Worm (Caenorhabditis elegans) whole organism, young adult: ENCODE measurements around the gene T07A5.7.

ENCODE experiments used
- B0261.1 ChIP-seq: sonication (generic microtip); optimal IDR thresholded peaks from 2 replicates; lab custom pipeline; 2016; ENCODE audit warnings: mild to moderate bottlenecking, missing genetic modification characterization, moderate library complexity, missing compliant biosample characterization
- B0336.3 ChIP-seq: fragments of 200-800 bp; sonication (Bioruptor generic); IDR thresholded peaks from 2 replicates; pipeline ENCODE4 v1.3.6; 2022; ENCODE audit warnings: missing genetic modification characterization, missing compliant biosample characterization
- D2030.7 ChIP-seq: fragments of 200-800 bp; sonication (Bioruptor generic); IDR thresholded peaks from 2 replicates; pipeline ENCODE4 v1.3.6; 2022; ENCODE audit warnings: missing genetic modification reagents, missing genetic modification characterization, missing compliant biosample characterization
- F33H1.4 ChIP-seq: fragments of 200-800 bp; sonication (Bioruptor generic); IDR thresholded peaks from 2 replicates; pipeline ENCODE4 v1.3.6; 2022; ENCODE audit warnings: missing genetic modification reagents, missing genetic modification characterization, missing compliant biosample characterization
- F39B2.1 ChIP-seq: fragments of 200-800 bp; sonication (Bioruptor generic); IDR thresholded peaks from 2 replicates; pipeline ENCODE4 v1.3.6; 2022; ENCODE audit warnings: missing genetic modification reagents, missing genetic modification characterization, missing compliant biosample characterization
- F57C9.4 ChIP-seq: sonication (generic microtip); optimal IDR thresholded peaks from 2 replicates; lab custom pipeline; 2017; ENCODE audit warnings: mild to moderate bottlenecking, missing genetic modification characterization, missing compliant biosample characterization
- K11D2.4 ChIP-seq: fragments of 200-800 bp; sonication (Bioruptor generic); IDR thresholded peaks from 2 replicates; pipeline ENCODE4 v1.3.6; 2022; ENCODE audit warnings: missing genetic modification reagents, missing genetic modification characterization, missing compliant biosample characterization
- Y79H2A.3 ChIP-seq: fragments of 200-800 bp; sonication (Bioruptor generic); conservative IDR thresholded peaks from 2 replicates; pipeline ENCODE4 v1.3.6; 2022; ENCODE audit warnings: missing genetic modification reagents, missing genetic modification characterization, missing compliant biosample characterization
- aptf-2 ChIP-seq: fragments of 200-800 bp; sonication (Bioruptor generic); conservative IDR thresholded peaks from 2 replicates; pipeline ENCODE4 v1.3.6; 2022; ENCODE audit warnings: missing genetic modification reagents, missing genetic modification characterization, missing compliant biosample characterization
- aptf-3 ChIP-seq: fragments of 200-800 bp; sonication (Bioruptor generic); IDR thresholded peaks from 2 replicates; pipeline ENCODE4 v1.3.6; 2022; ENCODE audit warnings: missing genetic modification characterization, missing compliant biosample characterization
- attf-3 ChIP-seq: fragments of 200-800 bp; sonication (Bioruptor generic); conservative IDR thresholded peaks from 2 replicates; pipeline ENCODE4 v1.3.6; 2022; ENCODE audit warnings: missing genetic modification reagents, missing genetic modification characterization, missing compliant biosample characterization
- attf-5 ChIP-seq: fragments of 200-800 bp; sonication (Bioruptor generic); optimal IDR thresholded peaks from 2 replicates; lab custom pipeline; 2018; ENCODE audit warnings: mild to moderate bottlenecking, missing genetic modification characterization, missing compliant biosample characterization
- bed-1 ChIP-seq: fragments of 200-800 bp; sonication (Bioruptor generic); IDR thresholded peaks from 2 replicates; pipeline ENCODE4 v1.3.6; 2022; ENCODE audit warnings: missing genetic modification reagents, missing genetic modification characterization, missing compliant biosample characterization
- bed-2 ChIP-seq: fragments of 200-800 bp; sonication (Bioruptor generic); IDR thresholded peaks from 2 replicates; pipeline ENCODE4 v1.3.6; 2022; ENCODE audit warnings: missing genetic modification reagents, missing genetic modification characterization, missing compliant biosample characterization
- cebp-1 ChIP-seq, 2 experiments: fragments of 200-800 bp in 1 of 2; sonication (Bioruptor generic) in 1 of 2; sonication (generic microtip) in 1 of 2; IDR thresholded peaks in 1 of 2; optimal IDR thresholded peaks in 1 of 2; 2 replicates each; pipeline versions ENCODE4 v1.3.6 to Lab custom; 2017 to 2022; ENCODE audit warnings: missing compliant biosample characterization in 2 of 2, missing genetic modification characterization in 2 of 2, mild to moderate bottlenecking in 1 of 2, missing genetic modification reagents in 1 of 2, moderate library complexity in 1 of 2
- ceh-27 ChIP-seq: fragments of 200-800 bp; sonication (Bioruptor generic); optimal IDR thresholded peaks from 2 replicates; lab custom pipeline; 2018; ENCODE audit warnings: mild to moderate bottlenecking, missing genetic modification characterization, moderate library complexity, missing compliant biosample characterization
- ceh-40 ChIP-seq: fragments of 200-800 bp; sonication (Bioruptor generic); IDR thresholded peaks from 2 replicates; pipeline ENCODE4 v1.3.6; 2022; ENCODE audit warnings: missing genetic modification characterization, missing compliant biosample characterization
- ceh-58 ChIP-seq: fragments of 200-800 bp; sonication (Bioruptor generic); IDR thresholded peaks from 2 replicates; pipeline ENCODE4 v1.3.6; 2022; ENCODE audit warnings: missing genetic modification characterization, missing compliant biosample characterization
- chd-7 ChIP-seq: sonication (generic microtip); optimal IDR thresholded peaks from 2 replicates; lab custom pipeline; 2016; ENCODE audit warnings: mild to moderate bottlenecking, missing genetic modification characterization, moderate library complexity, missing compliant biosample characterization
- die-1 ChIP-seq: sonication (generic microtip); optimal IDR thresholded peaks from 2 replicates; lab custom pipeline; 2016; ENCODE audit warnings: missing genotype, mild to moderate bottlenecking, missing genetic modification characterization, missing compliant biosample characterization
- dox-1 ChIP-seq: fragments of 200-800 bp; sonication (Bioruptor generic); IDR thresholded peaks from 2 replicates; pipeline ENCODE4 v1.3.6; 2022; ENCODE audit warnings: missing genetic modification reagents, missing genetic modification characterization, missing compliant biosample characterization
- dpl-1 ChIP-seq: fragments of 150-350 bp; optimal IDR thresholded peaks from 2 replicates; lab custom pipeline; 2014; ENCODE audit warnings: missing biosample characterization, missing genetic modification reagents, missing genetic modification characterization
- gei-17 ChIP-seq: fragments of 200-800 bp; sonication (Bioruptor generic); optimal IDR thresholded peaks from 2 replicates; lab custom pipeline; 2018; ENCODE audit warnings: mild to moderate bottlenecking, missing genetic modification characterization, missing compliant biosample characterization
- hmg-1.2 ChIP-seq: fragments of 200-800 bp; sonication (Bioruptor generic); IDR thresholded peaks from 2 replicates; pipeline ENCODE4 v1.3.6; 2022; ENCODE audit warnings: missing genetic modification reagents, missing genetic modification characterization, missing compliant biosample characterization
- let-607 ChIP-seq, 2 experiments: fragments of 200-800 bp in 1 of 2; sonication (Bioruptor generic) in 1 of 2; sonication (generic microtip) in 1 of 2; optimal IDR thresholded peaks; 2 replicates each; lab custom pipeline; 2016 to 2018; ENCODE audit warnings: mild to moderate bottlenecking in 2 of 2, missing compliant biosample characterization in 2 of 2, missing genetic modification characterization in 2 of 2, moderate library complexity in 2 of 2, missing genotype in 1 of 2
- lin-35 ChIP-seq, 3 experiments: fragments of 150-350 bp in 2 of 3; sonication (generic microtip) in 1 of 3; optimal IDR thresholded peaks; 2 replicates each; lab custom pipeline; 2014 to 2018; ENCODE audit warnings: missing biosample characterization in 3 of 3, missing genetic modification characterization in 3 of 3, missing genetic modification reagents in 3 of 3
- lin-40 ChIP-seq: sonication (generic microtip); optimal IDR thresholded peaks from 2 replicates; lab custom pipeline; 2016; ENCODE audit warnings: missing genetic modification characterization, mild to moderate bottlenecking, missing compliant biosample characterization, missing genotype, missing genetic modification reagents
- lir-1 ChIP-seq: fragments of 200-800 bp; sonication (Bioruptor generic); conservative IDR thresholded peaks from 2 replicates; pipeline ENCODE4 v1.3.6; 2022; ENCODE audit warnings: missing genetic modification reagents, missing genetic modification characterization, missing compliant biosample characterization
- lsl-1 ChIP-seq: fragments of 200-800 bp; sonication (Bioruptor generic); optimal IDR thresholded peaks from 2 replicates; lab custom pipeline; 2018; ENCODE audit warnings: mild to moderate bottlenecking, missing genetic modification characterization, moderate library complexity, missing compliant biosample characterization
- madf-6 ChIP-seq: fragments of 200-800 bp; sonication (Bioruptor generic); IDR thresholded peaks from 2 replicates; pipeline ENCODE4 v1.3.6; 2022; ENCODE audit warnings: missing genetic modification reagents, missing genetic modification characterization, missing compliant biosample characterization
- mes-4 ChIP-seq: sonication (generic microtip); optimal IDR thresholded peaks from 2 replicates; lab custom pipeline; 2016; ENCODE audit warnings: missing genotype, missing genetic modification characterization, missing compliant biosample characterization
- nfyb-1 ChIP-seq: fragments of 200-800 bp; sonication (Bioruptor generic); IDR thresholded peaks from 2 replicates; pipeline ENCODE4 v1.3.6; 2022; ENCODE audit warnings: missing genetic modification reagents, missing genetic modification characterization, missing compliant biosample characterization
- nhr-80 ChIP-seq: sonication (generic microtip); optimal IDR thresholded peaks from 2 replicates; lab custom pipeline; 2016; ENCODE audit warnings: missing genetic modification characterization, missing compliant biosample characterization
- nhr-90 ChIP-seq: sonication (generic microtip); optimal IDR thresholded peaks from 2 replicates; lab custom pipeline; 2016; ENCODE audit warnings: missing genotype, mild to moderate bottlenecking, missing genetic modification characterization, missing compliant biosample characterization
- rcor-1 ChIP-seq: fragments of 200-800 bp; sonication (Bioruptor generic); IDR thresholded peaks from 2 replicates; pipeline ENCODE4 v1.3.6; 2022; ENCODE audit warnings: missing genetic modification reagents, missing genetic modification characterization, missing compliant biosample characterization
- snpc-4 ChIP-seq, 5 experiments: fragments of 150-350 bp in 1 of 5; sonication (generic microtip) in 4 of 5; optimal IDR thresholded peaks; 2 replicates each; lab custom pipeline; 2014 to 2018; ENCODE audit warnings: missing genetic modification characterization in 5 of 5, missing biosample characterization in 3 of 5, antibody characterized with exemption in 2 of 5, mild to moderate bottlenecking in 2 of 5, missing compliant biosample characterization in 2 of 5, missing genotype in 2 of 5, moderate library complexity in 2 of 5, missing genetic modification reagents in 1 of 5
- somi-1 ChIP-seq: fragments of 200-800 bp; sonication (Bioruptor generic); optimal IDR thresholded peaks from 2 replicates; lab custom pipeline; 2018; ENCODE audit warnings: mild to moderate bottlenecking, missing genetic modification characterization, missing compliant biosample characterization
- sptf-2 ChIP-seq: fragments of 200-800 bp; sonication (Bioruptor generic); optimal IDR thresholded peaks from 2 replicates; lab custom pipeline; 2018; ENCODE audit warnings: mild to moderate bottlenecking, missing genetic modification characterization, missing compliant biosample characterization
- tbx-9 ChIP-seq: sonication (generic microtip); optimal IDR thresholded peaks from 2 replicates; lab custom pipeline; 2016; ENCODE audit warnings: borderline replicate concordance, missing genetic modification characterization, inconsistent platforms, missing compliant biosample characterization
- tlf-1 ChIP-seq: fragments of 200-800 bp; sonication (Bioruptor generic); optimal IDR thresholded peaks from 2 replicates; lab custom pipeline; 2018; ENCODE audit warnings: mild to moderate bottlenecking, missing genetic modification characterization, missing compliant biosample characterization
- unc-62 ChIP-seq: fragments of 150-350 bp; optimal IDR thresholded peaks from 2 replicates; lab custom pipeline; 2014; ENCODE audit warnings: missing biosample characterization, missing genetic modification reagents, missing genetic modification characterization
- ztf-28 ChIP-seq: fragments of 200-800 bp; sonication (Bioruptor generic); IDR thresholded peaks from 2 replicates; pipeline ENCODE4 v1.3.6; 2022; ENCODE audit warnings: missing genetic modification reagents, missing genetic modification characterization, missing compliant biosample characterization

T07A5.7 gene

DNA sequence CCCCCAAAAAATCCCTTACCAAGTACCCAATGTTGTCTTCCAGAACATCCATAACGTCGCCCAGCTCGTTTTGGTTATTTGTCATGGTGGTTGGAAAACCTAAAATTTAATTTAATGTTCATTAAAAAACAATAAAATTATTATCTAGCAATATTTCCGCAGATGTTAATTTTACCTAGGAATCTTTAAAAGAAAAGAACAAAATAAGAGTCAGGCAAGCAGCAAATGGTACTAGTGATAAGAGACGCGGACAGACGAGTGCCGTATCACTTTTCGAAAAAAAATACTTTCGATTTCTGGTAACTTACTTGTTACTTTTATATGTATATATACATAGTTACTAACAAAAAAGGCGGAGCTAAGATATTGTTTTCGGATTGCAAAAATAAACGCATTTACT, at the start of gene T07A5.7:
TSS of gene T07A5.7 (minus strand) at position 101 of the 400 bp plus-strand sequence.
- TF ChIP-seq unc-62 = no peak
- TF ChIP-seq nhr-90 = no peak
- TF ChIP-seq bed-1 = no peak
- no peak for TF ChIP-seq somi-1
- no peak for TF ChIP-seq ceh-58 (GFP tag; lab: Robert Waterston, UW)
- TF ChIP-seq sptf-2 (GFP tag; lab: Kevin White, UChicago) = no peak
- TF ChIP-seq mes-4 (tag; lab: Kevin White, UChicago) = no peak
- no peak for TF ChIP-seq Y79H2A.3 (GFP tag; lab: Robert Waterston, UW)
- TF ChIP-seq ceh-40 (GFP tag; lab: Robert Waterston, UW) = no peak
- no peak for TF ChIP-seq ztf-28 (GFP tag; lab: Robert Waterston, UW)
- no peak for TF ChIP-seq bed-2 (GFP tag; lab: Robert Waterston, UW)
- TF ChIP-seq let-607 (tag; optimal IDR thresholded peaks at IDR 0.05; lab: Kevin White, UChicago) = no peak
- no peak for TF ChIP-seq aptf-3 (GFP tag; lab: Robert Waterston, UW)
- TF ChIP-seq lir-1 (GFP tag; lab: Robert Waterston, UW) = no peak
- no peak for TF ChIP-seq tbx-9 (tag; lab: Kevin White, UChicago)
- TF ChIP-seq attf-3 (GFP tag; lab: Robert Waterston, UW) = no peak
- no peak for TF ChIP-seq die-1 (tag; lab: Kevin White, UChicago)
- TF ChIP-seq madf-6 (GFP tag; lab: Robert Waterston, UW) = no peak
- TF ChIP-seq, all 124 proteins: peak for 0

DNA sequence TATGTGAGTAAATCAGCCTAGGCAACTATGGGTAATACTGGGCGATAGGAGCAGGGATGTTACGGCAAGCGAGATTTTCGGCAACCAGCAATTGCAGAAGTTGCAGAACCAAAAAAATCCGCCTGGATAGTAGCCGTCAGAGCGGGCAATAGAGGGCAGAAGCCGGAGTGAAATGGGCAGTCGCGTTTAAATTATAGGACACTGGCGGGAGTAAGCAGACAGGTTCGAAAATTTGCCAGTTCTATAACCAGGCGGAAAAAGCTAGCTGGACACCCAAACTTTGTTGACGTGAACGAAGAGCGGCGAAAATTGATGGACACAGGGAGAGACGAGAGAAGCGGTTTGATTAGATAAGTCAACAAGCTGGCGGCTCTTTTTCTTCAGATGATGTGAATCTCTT, 49.0 kb upstream of the T07A5.7 start:
- TF ChIP-seq B0261.1 (tag; lab: Kevin White, UChicago) (no peak), ceh-58 (GFP tag; lab: Robert Waterston, UW) (no peak), chd-7 (tag; lab: Kevin White, UChicago) (no peak), F57C9.4 (no peak), ceh-27 (GFP tag; lab: Kevin White, UChicago) (no peak), F39B2.1 (no peak), lsl-1 (GFP tag; lab: Kevin White, UChicago) (no peak), aptf-2 (GFP tag; lab: Robert Waterston, UW) (no peak), snpc-4 (GFP tag; optimal IDR thresholded peaks at IDR 0.05; lab: Kevin White, UChicago) (no peak), snpc-4 (tag; optimal IDR thresholded peaks at IDR 0.05; lab: Kevin White, UChicago) (no peak), K11D2.4 (no peak), nhr-80 (tag; lab: Kevin White, UChicago) (no peak)

DNA sequence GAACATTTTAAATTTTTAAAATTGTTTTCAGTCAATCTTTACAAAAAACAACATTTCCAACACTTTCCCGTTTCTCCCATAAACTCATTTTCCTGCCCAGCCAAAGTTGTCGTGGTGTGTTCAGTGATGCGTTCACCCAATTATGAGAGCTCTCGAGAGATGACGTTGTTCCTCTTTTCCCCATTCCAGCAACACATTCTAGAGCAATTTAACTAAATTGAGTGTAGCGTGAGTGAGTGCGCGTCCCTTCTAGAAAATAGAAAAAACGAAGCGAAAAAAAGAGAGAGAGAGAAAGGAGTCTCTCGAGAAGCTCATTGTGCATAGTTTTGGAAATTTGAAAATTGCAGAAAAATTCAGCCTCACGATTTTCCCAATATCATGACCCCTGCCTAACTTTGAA, 47.8 kb upstream of the T07A5.7 start:
- peak; percentile 35 for TF ChIP-seq ceh-27 (GFP tag; lab: Kevin White, UChicago)
- TF ChIP-seq F39B2.1 = no peak
- no peak for TF ChIP-seq gei-17 (GFP tag; lab: Kevin White, UChicago)
- no peak for TF ChIP-seq nfyb-1 (GFP tag; lab: Robert Waterston, UW)
- no peak for TF ChIP-seq dox-1 (GFP tag; lab: Robert Waterston, UW)

DNA sequence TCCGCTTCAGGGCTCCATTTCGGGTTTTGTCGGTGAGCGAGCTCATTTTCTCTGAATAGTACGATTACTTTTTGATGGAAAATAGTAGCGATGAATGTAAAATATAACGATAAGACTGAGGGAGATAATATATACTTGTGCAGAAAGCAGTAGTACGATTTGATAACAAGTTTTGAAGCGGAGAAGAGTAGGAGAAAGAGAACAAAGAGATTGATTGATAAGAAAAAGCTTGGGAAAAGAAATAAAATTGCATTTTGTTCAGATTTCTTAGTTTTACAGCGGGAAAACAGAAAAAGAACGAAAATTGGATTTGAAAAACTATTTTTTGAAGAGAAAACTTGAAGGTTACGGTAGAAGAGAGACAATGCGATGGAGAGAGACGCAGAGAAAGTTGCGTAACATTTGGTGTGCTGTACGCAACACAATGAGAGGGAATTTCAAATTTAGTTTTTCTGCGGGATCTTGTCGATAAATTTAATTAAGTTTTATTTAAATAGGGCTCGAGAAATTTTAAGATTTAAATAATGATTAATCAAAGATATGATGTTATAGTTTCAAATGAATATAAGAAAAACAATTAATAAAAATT, 46.8 kb upstream of the T07A5.7 start, which contains the start of gene umps-1:
TSS of gene umps-1 (minus strand) at position 51 of the 589 bp plus-strand sequence.
- 0 out of 2 replicates have a peak, but pooled peaks have one; percentile 28 for TF ChIP-seq D2030.7 (GFP tag; lab: Robert Waterston, UW)
- TF ChIP-seq dpl-1 (GFP tag; lab: Kevin White, UChicago) = peak; percentile 70
- TF ChIP-seq rcor-1 (GFP tag; lab: Robert Waterston, UW) = no peak
- no peak for TF ChIP-seq cebp-1 (GFP tag; IDR thresholded peaks at IDR 0.05; lab: Robert Waterston, UW)
- peak; percentile 76 for TF ChIP-seq cebp-1 (tag; optimal IDR thresholded peaks at IDR 0.05; lab: Kevin White, UChicago)
- TF ChIP-seq lin-35 (GFP tag; optimal IDR thresholded peaks at IDR 0.05; lab: Kevin White, UChicago) = peak in 2 of 3 experiments; percentile 10 to 93
- TF ChIP-seq lin-40 (tag; lab: Kevin White, UChicago) = peak; percentile 38
- peak; percentile 24 for TF ChIP-seq attf-5 (GFP tag; lab: Kevin White, UChicago)
- no peak for TF ChIP-seq ceh-58 (GFP tag; lab: Robert Waterston, UW)
- peak; percentile 77 for TF ChIP-seq lsl-1 (GFP tag; lab: Kevin White, UChicago)
- TF ChIP-seq let-607 (tag; optimal IDR thresholded peaks at IDR 0.05; lab: Kevin White, UChicago) = peak in 1 of 2 experiments; percentile 18
- TF ChIP-seq B0336.3 (GFP tag; lab: Robert Waterston, UW) = no peak
- peak; percentile 99 for TF ChIP-seq hmg-1.2 (GFP tag; lab: Robert Waterston, UW)
- TF ChIP-seq ceh-27 (GFP tag; lab: Kevin White, UChicago) = peak; percentile 38
- peak; percentile 23 for TF ChIP-seq tlf-1
- TF ChIP-seq F33H1.4 (GFP tag; lab: Robert Waterston, UW) = peak; percentile 46; the same call in 1 of the 2 replicates
